Worm (Caenorhabditis elegans): ENCODE results near the gene Y47D7A.17.

Gene Y47D7A.17

ce11 chrV:4423087-4423486 lies 11.5 kb upstream of the Y47D7A.17 start:
- TF ChIP-seq flh-1 (GFP tag; optimal IDR thresholded peaks at IDR 0.05), result no peak
- no peak for TF ChIP-seq ham-2 (GFP tag; optimal IDR thresholded peaks at IDR 0.05)
- TF ChIP-seq sptf-1 (tag; optimal IDR thresholded peaks at IDR 0.05), result no peak
- no peak for TF ChIP-seq nhr-28 (tag; optimal IDR thresholded peaks at IDR 0.05)
- no peak for TF ChIP-seq ces-1 (GFP tag; optimal IDR thresholded peaks at IDR 0.05)
- no peak for TF ChIP-seq snpc-4 (tag; optimal IDR thresholded peaks at IDR 0.05)
- TF ChIP-seq mls-2 (tag; optimal IDR thresholded peaks at IDR 0.05), result no peak
- TF ChIP-seq mep-1 (tag; optimal IDR thresholded peaks at IDR 0.05), result no peak
- TF ChIP-seq nhr-76 (tag; optimal IDR thresholded peaks at IDR 0.05), result no peak
- no peak for TF ChIP-seq ceh-39 (tag; optimal IDR thresholded peaks at IDR 0.05)
- TF ChIP-seq nhr-2 (tag; optimal IDR thresholded peaks at IDR 0.05), result no peak
- TF ChIP-seq sem-2 (GFP tag; optimal IDR thresholded peaks at IDR 0.05), result no peak
- TF ChIP-seq elt-3 (tag; optimal IDR thresholded peaks at IDR 0.05), result no peak

DNA sequence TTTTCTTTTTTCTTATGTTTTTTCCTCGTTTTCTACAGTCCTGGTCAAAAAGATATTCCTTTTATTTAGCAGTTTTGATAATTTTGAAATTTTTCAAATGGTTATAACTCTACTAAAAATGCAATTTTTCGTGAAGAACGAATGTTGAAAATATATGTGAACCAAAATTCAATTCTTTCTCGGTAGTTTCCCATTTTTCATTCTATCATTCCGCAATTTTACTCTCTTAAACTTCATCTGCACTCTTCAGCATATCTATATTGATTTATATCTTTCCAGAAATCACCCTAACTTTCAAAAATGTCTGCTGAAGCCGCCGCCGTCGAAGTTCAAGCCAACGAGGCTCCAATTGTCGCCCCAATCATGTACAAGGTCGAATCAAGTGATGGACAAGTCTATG lies 10.5 kb upstream of the Y47D7A.17 start, which contains the start of gene skr-7:
Gene skr-7, plus strand, starts transcription at position 301 of the 400 bp plus-strand sequence.
- TF ChIP-seq drap-1 (GFP tag; optimal IDR thresholded peaks at IDR 0.05), result no peak
- TF ChIP-seq nhr-76 (tag; optimal IDR thresholded peaks at IDR 0.05), result no peak
- TF ChIP-seq elt-1 (tag; optimal IDR thresholded peaks at IDR 0.05; ENCODE audit: borderline replicate concordance, insufficient read depth), result no peak
- TF ChIP-seq ham-2 (GFP tag; optimal IDR thresholded peaks at IDR 0.05), result no peak
- no peak for TF ChIP-seq cnd-1 (tag; optimal IDR thresholded peaks at IDR 0.05)
- TF ChIP-seq blmp-1 (tag; optimal IDR thresholded peaks at IDR 0.05), result no peak
- no peak for TF ChIP-seq sem-2 (GFP tag; optimal IDR thresholded peaks at IDR 0.05)
- TF ChIP-seq ceh-39 (tag; optimal IDR thresholded peaks at IDR 0.05), result no peak
- no peak for TF ChIP-seq snpc-4 (tag; optimal IDR thresholded peaks at IDR 0.05)
- TF ChIP-seq tbx-8 (GFP tag; optimal IDR thresholded peaks at IDR 0.05), result no peak
- no peak for TF ChIP-seq M03D4.4 (tag; optimal IDR thresholded peaks at IDR 0.05)
- no peak for TF ChIP-seq pha-4 (tag; optimal IDR thresholded peaks at IDR 0.05)

DNA sequence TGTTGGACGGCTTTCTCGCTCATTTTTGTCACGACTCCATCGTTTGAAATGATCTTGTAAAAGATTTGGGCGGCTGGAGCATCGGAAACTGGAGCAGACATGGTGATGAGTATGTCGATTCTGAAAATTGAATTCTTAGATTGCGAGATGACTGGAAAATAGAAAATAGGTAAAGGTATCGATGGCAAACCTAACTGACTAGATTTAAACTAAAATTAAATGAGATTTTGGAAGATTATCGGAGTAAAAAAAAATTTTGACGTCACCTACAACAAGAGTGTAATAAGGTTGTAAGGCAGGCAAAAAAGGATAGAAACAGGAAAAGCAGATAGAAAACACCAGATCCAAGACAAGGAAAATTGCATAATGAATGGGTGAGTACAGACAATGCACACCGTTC lies 9.9 kb upstream of the Y47D7A.17 start, which contains the start of gene skr-14:
Gene skr-14, minus strand, starts transcription at position 101 of the 400 bp plus-strand sequence.
- TF ChIP-seq drap-1 (GFP tag; optimal IDR thresholded peaks at IDR 0.05) (no peak), sem-2 (GFP tag; optimal IDR thresholded peaks at IDR 0.05) (no peak)

ce11 chrV:4419767-4420322 lies 8.2 kb upstream of the Y47D7A.17 start, which contains the start of the genes Y47D7A.7 and Y47D7A.2:
Y47D7A.7 (minus strand) TSS chrV:4419867.
Y47D7A.2 (plus strand) TSS chrV:4420272.
- no peak for TF ChIP-seq nhr-237 (tag; optimal IDR thresholded peaks at IDR 0.05)

DNA sequence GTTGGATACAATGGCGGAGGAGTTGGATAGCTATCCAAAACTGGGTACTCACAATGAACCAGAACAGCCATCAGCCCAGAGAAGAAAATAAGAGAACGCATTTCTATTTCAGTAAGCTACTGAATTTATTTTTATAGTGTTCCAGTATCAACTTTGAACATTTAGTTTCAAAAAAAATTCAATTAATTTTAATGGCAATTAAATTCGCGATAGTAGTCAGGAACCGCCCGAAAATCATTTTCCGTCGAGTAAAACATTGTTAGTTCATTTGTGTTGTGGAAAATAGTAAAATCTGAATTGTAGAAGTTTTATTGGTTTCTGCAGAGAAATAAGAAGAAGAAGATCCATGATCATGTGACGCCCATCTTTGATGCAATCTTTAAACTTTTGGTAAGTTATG lies 6.5 kb upstream of the Y47D7A.17 start, which contains the start of gene Y47D7A.6:
Gene Y47D7A.6, minus strand, starts transcription at position 101 of the 400 bp plus-strand sequence.
- TF ChIP-seq lsy-2 (tag; optimal IDR thresholded peaks at IDR 0.05) (no peak), pha-4 (tag; optimal IDR thresholded peaks at IDR 0.05) (no peak), hlh-1 (tag; optimal IDR thresholded peaks at IDR 0.05) (no peak), bed-3 (GFP tag; optimal IDR thresholded peaks at IDR 0.05) (no peak), nhr-2 (tag; optimal IDR thresholded peaks at IDR 0.05) (no peak), unc-120 (tag; optimal IDR thresholded peaks at IDR 0.05; ENCODE audit: poor library complexity, severe bottlenecking) (no peak), elt-3 (tag; optimal IDR thresholded peaks at IDR 0.05) (no peak), ceh-39 (tag; optimal IDR thresholded peaks at IDR 0.05) (no peak), elt-1 (tag; optimal IDR thresholded peaks at IDR 0.05; ENCODE audit: borderline replicate concordance, insufficient read depth) (no peak), lin-32 (GFP tag; optimal IDR thresholded peaks at IDR 0.05) (no peak), blmp-1 (tag; optimal IDR thresholded peaks at IDR 0.05) (no peak), unc-39 (tag; optimal IDR thresholded peaks at IDR 0.05) (no peak), nhr-237 (tag; optimal IDR thresholded peaks at IDR 0.05) (no peak), snpc-4 (tag; optimal IDR thresholded peaks at IDR 0.05) (no peak), nhr-76 (tag; optimal IDR thresholded peaks at IDR 0.05) (no peak), cnd-1 (tag; optimal IDR thresholded peaks at IDR 0.05) (no peak), mab-5 (tag; optimal IDR thresholded peaks at IDR 0.05) (no peak)

ce11 chrV:4416710-4417109 lies 5.1 kb upstream of the Y47D7A.17 start, which contains the start of gene Y47D7A.18:
Y47D7A.18 (minus strand) TSS chrV:4416810.
- TF ChIP-seq flh-1 (GFP tag; optimal IDR thresholded peaks at IDR 0.05) (no peak), hlh-1 (tag; optimal IDR thresholded peaks at IDR 0.05) (no peak), ham-2 (GFP tag; optimal IDR thresholded peaks at IDR 0.05) (no peak), ceh-83 (GFP tag; optimal IDR thresholded peaks at IDR 0.05) (no peak), snpc-4 (tag; optimal IDR thresholded peaks at IDR 0.05) (no peak), lsy-2 (tag; optimal IDR thresholded peaks at IDR 0.05) (no peak), lin-13 (tag; optimal IDR thresholded peaks at IDR 0.05) (no peak), unc-62 (GFP tag; optimal IDR thresholded peaks at IDR 0.05) (no peak), mab-5 (tag; optimal IDR thresholded peaks at IDR 0.05) (no peak), sem-2 (GFP tag; optimal IDR thresholded peaks at IDR 0.05) (no peak), ceh-43 (GFP tag; optimal IDR thresholded peaks at IDR 0.05) (no peak), nhr-28 (tag; optimal IDR thresholded peaks at IDR 0.05) (no peak), nhr-2 (tag; optimal IDR thresholded peaks at IDR 0.05) (no peak)

All from whole organism, mixed stage, embryonic.